Worm (Caenorhabditis elegans) whole organism, L4/young adult: ENCODE results near the gene bus-4.

Experiments
- W03F9.2 ChIP-seq: fragments of 150-350 bp; optimal IDR thresholded peaks from 2 replicates; lab custom pipeline; 2014; ENCODE audit warnings: missing biosample characterization, missing genetic modification characterization
- dao-5 ChIP-seq: sonication (generic microtip); optimal IDR thresholded peaks from 2 replicates; lab custom pipeline; 2016; ENCODE audit warnings: missing genotype, missing genetic modification characterization, moderate library complexity, missing compliant biosample characterization
- him-1 ChIP-seq: sonication (generic microtip); optimal IDR thresholded peaks from 2 replicates; lab custom pipeline; 2016; ENCODE audit warnings: missing genotype, missing genetic modification reagents, missing genetic modification characterization, missing compliant biosample characterization

- TF ChIP-seq him-1 (no peak), W03F9.2 (tag; lab: Kevin White, UChicago) (no peak), dao-5 (tag; lab: Kevin White, UChicago) (no peak)
These were observed 31.7 kb upstream of the bus-4 start for ce11 chrIV:4656380-4656779.
